Worm (Caenorhabditis elegans): ENCODE measurements around the gene mig-39.
A peak's percentile ranks its signal among the peaks of the same experiment; 100 is the strongest.

mig-39 gene

DNA sequence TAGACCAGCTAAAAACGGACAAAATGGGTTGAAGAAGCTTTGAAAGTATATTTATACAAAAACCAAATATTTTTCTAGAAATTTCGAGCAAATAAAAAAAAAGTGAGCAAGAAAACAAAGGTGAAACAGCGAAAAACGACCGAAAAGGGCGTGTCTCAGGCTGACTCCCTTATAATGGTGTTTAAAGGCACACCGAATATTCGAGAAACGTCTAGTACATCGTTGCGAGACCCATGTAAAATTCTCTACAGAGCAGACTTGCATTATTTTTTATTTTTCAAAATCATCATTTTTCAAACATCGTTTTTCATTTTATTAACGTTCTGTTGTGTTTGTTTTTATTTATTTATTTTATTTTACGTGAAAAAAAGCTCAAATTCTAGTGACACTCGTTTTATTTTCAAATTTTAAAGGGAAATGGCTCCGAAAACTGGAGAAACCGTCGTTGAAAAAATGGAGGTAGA, 19.9 kb upstream of the mig-39 start, which contains the start of gene rpn-3 (continued):
- TF ChIP-seq aptf-3 (GFP tag; IDR thresholded peaks at IDR 0.05) (0 out of 2 replicates have a peak, but pooled peaks have one; percentile 32), F39B2.1 (GFP tag; IDR thresholded peaks at IDR 0.05) (0 out of 2 replicates have a peak, but pooled peaks have one; percentile 71), lin-26 (GFP tag; IDR thresholded peaks at IDR 0.05) (no peak), nhr-80 (tag; optimal IDR thresholded peaks at IDR 0.05) (peak; percentile 19), F57C9.4 (tag; optimal IDR thresholded peaks at IDR 0.05) (no peak), K11D2.4 (GFP tag; IDR thresholded peaks at IDR 0.05) (peak; percentile 93), F22D6.2 (tag; optimal IDR thresholded peaks at IDR 0.05) (peak; percentile 85), unc-130 (GFP tag; optimal IDR thresholded peaks at IDR 0.05) (peak; percentile 49), F49E8.2 (tag; optimal IDR thresholded peaks at IDR 0.05; ENCODE audit: insufficient read depth) (peak; percentile 91), hsf-1 (GFP tag; IDR thresholded peaks at IDR 0.05) (peak; percentile 100), hmg-1.2 (GFP tag; IDR thresholded peaks at IDR 0.05) (peak; percentile 74), dpff-1 (tag; optimal IDR thresholded peaks at IDR 0.05) (no peak), Y56A3A.18 (GFP tag; IDR thresholded peaks at IDR 0.05) (peak; percentile 71), snpc-1.3 (tag; optimal IDR thresholded peaks at IDR 0.05; ENCODE audit: insufficient read depth) (peak; percentile 78), dox-1 (GFP tag; IDR thresholded peaks at IDR 0.05) (peak; percentile 84)

DNA sequence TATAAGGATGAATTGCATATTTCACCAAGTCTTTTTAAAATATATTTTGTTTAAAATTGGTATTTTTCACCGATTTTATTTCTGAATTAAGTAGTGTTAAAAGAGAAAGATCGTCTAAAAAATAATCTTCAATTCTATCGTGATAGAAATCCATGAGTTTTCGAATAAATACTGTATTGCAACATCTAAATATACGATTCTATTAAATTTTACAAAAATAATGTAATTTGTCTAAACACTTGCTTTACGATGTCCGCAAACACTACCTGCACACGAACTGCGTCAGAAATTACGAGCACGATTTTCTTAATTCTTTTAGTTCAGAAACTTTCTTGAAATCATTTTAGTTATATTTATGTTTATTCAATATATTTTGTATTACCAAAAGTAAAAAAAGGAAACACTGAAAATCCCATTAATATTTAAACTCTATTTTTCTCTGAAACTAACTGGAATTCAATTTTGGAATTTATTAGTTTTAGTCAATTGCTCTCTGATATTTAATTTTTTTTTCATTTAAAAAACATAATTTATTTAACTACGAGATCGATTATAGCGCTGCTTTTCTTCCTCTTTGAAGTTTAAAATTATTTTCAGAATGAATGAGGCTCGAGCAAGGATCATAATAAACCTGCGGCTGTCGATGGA, 17.6 kb upstream of the mig-39 start, which contains the start of gene mrpl-32:
TSS of gene mrpl-32 (plus strand) at position 598 of the 648 bp plus-strand sequence.
- TF ChIP-seq F39B2.1 (GFP tag; IDR thresholded peaks at IDR 0.05) (no peak), cebp-1 (GFP tag; IDR thresholded peaks at IDR 0.05) (no peak), cebp-1 (tag; optimal IDR thresholded peaks at IDR 0.05) (peak; percentile 28), tbp1 (GFP tag; optimal IDR thresholded peaks at IDR 0.05) (peak; percentile 42), snpc-1.3 (tag; optimal IDR thresholded peaks at IDR 0.05; ENCODE audit: insufficient read depth) (peak; percentile 51), somi-1 (GFP tag; optimal IDR thresholded peaks at IDR 0.05) (no peak), madf-6 (GFP tag; IDR thresholded peaks at IDR 0.05) (peak; percentile 68), hmg-1.2 (GFP tag; IDR thresholded peaks at IDR 0.05) (peak; percentile 27; the same call in 1 of the 2 replicates), unc-130 (GFP tag; optimal IDR thresholded peaks at IDR 0.05) (peak; percentile 31), nhr-90 (tag; optimal IDR thresholded peaks at IDR 0.05) (no peak), Y53G8AR.9 (GFP tag; conservative IDR thresholded peaks at IDR 0.05) (peak; percentile 76), ceh-40 (GFP tag; IDR thresholded peaks at IDR 0.05) (no peak), dpff-1 (tag; optimal IDR thresholded peaks at IDR 0.05) (peak; percentile 12), let-526 (GFP tag; IDR thresholded peaks at IDR 0.05) (no peak), lin-54 (GFP tag; optimal IDR thresholded peaks at IDR 0.05) (peak; percentile 62), snpc-1.1 (tag; optimal IDR thresholded peaks at IDR 0.05; ENCODE audit: insufficient read depth) (no peak), rec-8 (tag; optimal IDR thresholded peaks at IDR 0.05) (no peak), Y53F4B.3 (GFP tag; IDR thresholded peaks at IDR 0.05) (no peak), T26A5.8 (tag; optimal IDR thresholded peaks at IDR 0.05) (no peak), repo-1 (tag; optimal IDR thresholded peaks at IDR 0.05) (peak; percentile 89), F52B5.7 (tag; optimal IDR thresholded peaks at IDR 0.05) (no peak), ets-4 (GFP tag; optimal IDR thresholded peaks at IDR 0.05) (no peak), attf-5 (GFP tag; optimal IDR thresholded peaks at IDR 0.05) (no peak), zfh-2 (GFP tag; conservative IDR thresholded peaks at IDR 0.05) (no peak), rcor-1 (GFP tag; IDR thresholded peaks at IDR 0.05) (0 out of 2 replicates have a peak, but pooled peaks have one; percentile 5), egl-44 (GFP tag; IDR thresholded peaks at IDR 0.05) (no peak), B0019.2 (GFP tag; conservative IDR thresholded peaks at IDR 0.05) (no peak), F57A8.1 (GFP tag; optimal IDR thresholded peaks at IDR 0.05) (no peak), ama-1 (optimal IDR thresholded peaks at IDR 0.05) (peak; percentile 30), ama-1 (GFP tag; optimal IDR thresholded peaks at IDR 0.05) (peak; percentile 2 to 54), K12H6.12 (tag; optimal IDR thresholded peaks at IDR 0.05) (no peak), ekl-4 (GFP tag; IDR thresholded peaks at IDR 0.05) (peak; percentile 79), Y79H2A.3 (GFP tag; conservative IDR thresholded peaks at IDR 0.05) (0 out of 2 replicates have a peak, but pooled peaks have one; percentile 19), lin-35 (GFP tag; optimal IDR thresholded peaks at IDR 0.05) (peak in 1 of 3 experiments; percentile 13), nhr-27 (tag; optimal IDR thresholded peaks at IDR 0.05) (no peak)
